Worm (Caenorhabditis elegans) whole organism, early embryonic: ENCODE data around the gene ZC404.1.

Experiments
- B0310.2 ChIP-seq: sonication (generic microtip); optimal IDR thresholded peaks from 2 replicates; lab custom pipeline; 2016; ENCODE audit warnings: mild to moderate bottlenecking, missing genetic modification characterization, missing compliant biosample characterization
- F13C5.2 ChIP-seq: sonication (generic microtip); optimal IDR thresholded peaks from 2 replicates; lab custom pipeline; 2017; ENCODE audit warnings: mild to moderate bottlenecking, missing genetic modification characterization, inconsistent platforms, missing compliant biosample characterization
- aly-1 ChIP-seq: sonication (generic microtip); optimal IDR thresholded peaks from 2 replicates; lab custom pipeline; 2016; ENCODE audit warnings: missing genetic modification characterization, missing compliant biosample characterization
- ama-1 ChIP-seq: fragments of 150-350 bp; optimal IDR thresholded peaks from 2 replicates; lab custom pipeline; 2014
- ceh-13 ChIP-seq: fragments of 200-800 bp; sonication (Bioruptor generic); optimal IDR thresholded peaks from 2 replicates; lab custom pipeline; 2018; ENCODE audit warnings: mild to moderate bottlenecking, missing genetic modification characterization, missing compliant biosample characterization
- ceh-36 ChIP-seq: sonication (generic microtip); optimal IDR thresholded peaks from 2 replicates; lab custom pipeline; 2016; ENCODE audit warnings: missing genetic modification characterization, inconsistent platforms, missing compliant biosample characterization
- ets-7 ChIP-seq: sonication (generic microtip); optimal IDR thresholded peaks from 2 replicates; lab custom pipeline; 2016; ENCODE audit warnings: missing genotype, missing genetic modification characterization, missing compliant biosample characterization
- flt-1 ChIP-seq: fragments of 200-800 bp; sonication (Bioruptor generic); IDR thresholded peaks from 2 replicates; pipeline ENCODE4 v1.3.6; 2022; ENCODE audit warnings: missing genetic modification characterization, missing compliant biosample characterization
- hmbx-1 ChIP-seq: sonication (generic microtip); optimal IDR thresholded peaks from 2 replicates; lab custom pipeline; 2016; ENCODE audit warnings: mild to moderate bottlenecking, missing genetic modification characterization, missing compliant biosample characterization
- hmg-4 ChIP-seq: fragments of 200-800 bp; sonication (Bioruptor generic); optimal IDR thresholded peaks from 2 replicates; lab custom pipeline; 2018; ENCODE audit warnings: mild to moderate bottlenecking, missing genetic modification characterization, missing compliant biosample characterization
- hnd-1 ChIP-seq: sonication (generic microtip); optimal IDR thresholded peaks from 2 replicates; lab custom pipeline; 2016; ENCODE audit warnings: missing genetic modification characterization, missing compliant biosample characterization
- pes-1 ChIP-seq: fragments of 200-800 bp; sonication (Bioruptor generic); IDR thresholded peaks from 2 replicates; pipeline ENCODE4 v1.3.6; 2022; ENCODE audit warnings: missing genetic modification reagents, missing genetic modification characterization, missing compliant biosample characterization
- scrt-1 ChIP-seq: fragments of 200-800 bp; sonication (Bioruptor generic); IDR thresholded peaks from 2 replicates; pipeline ENCODE4 v1.3.6; 2022; ENCODE audit warnings: missing genetic modification characterization, missing compliant biosample characterization
- sea-1 ChIP-seq: fragments of 200-800 bp; sonication (Bioruptor generic); conservative IDR thresholded peaks from 2 replicates; pipeline ENCODE4 v1.3.6; 2022; ENCODE audit warnings: missing genetic modification characterization, missing compliant biosample characterization
- tbx-11 ChIP-seq: fragments of 200-800 bp; sonication (Bioruptor generic); IDR thresholded peaks from 2 replicates; pipeline ENCODE4 v1.3.6; 2022; ENCODE audit warnings: missing genetic modification characterization, missing compliant biosample characterization
- tbx-37 ChIP-seq: fragments of 200-800 bp; sonication (Bioruptor generic); conservative IDR thresholded peaks from 2 replicates; pipeline ENCODE4 v1.3.6; 2022; ENCODE audit warnings: missing genetic modification reagents, missing genetic modification characterization, missing compliant biosample characterization
- tra-4 ChIP-seq: sonication (generic microtip); optimal IDR thresholded peaks from 2 replicates; lab custom pipeline; 2017; ENCODE audit warnings: missing genetic modification characterization, missing compliant biosample characterization

The ZC404.1 gene

ce11 chrV:6810091-6810490 is 16.1 kb downstream of the ZC404.1 start:
- no peak for TF ChIP-seq aly-1
- TF ChIP-seq flt-1 (GFP tag; lab: Robert Waterston, UW), result no peak
- no peak for TF ChIP-seq tbx-11
- TF ChIP-seq ama-1 (lab: Kevin White, UChicago), result no peak

DNA sequence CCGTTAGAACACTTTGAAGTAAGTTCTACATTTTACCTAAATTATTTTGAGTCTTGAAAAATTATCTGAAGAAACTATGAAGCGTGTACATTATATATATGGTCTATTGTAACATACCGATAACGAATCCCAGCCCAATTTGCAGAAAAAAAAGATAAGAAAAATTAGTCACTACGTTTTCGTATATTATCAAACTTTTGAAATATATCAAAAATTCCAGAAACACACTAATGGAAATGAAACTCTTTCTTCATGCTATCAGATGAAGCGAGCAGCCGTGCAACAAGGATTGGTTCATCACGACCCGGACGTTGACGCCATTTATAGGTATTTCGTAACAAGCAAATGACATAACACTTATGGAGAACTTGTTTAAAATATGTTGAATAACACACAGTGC is 17.9 kb downstream of the ZC404.1 start:
- TF ChIP-seq sea-1 (GFP tag; lab: Robert Waterston, UW) (no peak), ceh-13 (GFP tag; lab: Kevin White, UChicago) (no peak), hmg-4 (GFP tag; lab: Kevin White, UChicago) (no peak), scrt-1 (GFP tag; lab: Robert Waterston, UW) (no peak)

DNA sequence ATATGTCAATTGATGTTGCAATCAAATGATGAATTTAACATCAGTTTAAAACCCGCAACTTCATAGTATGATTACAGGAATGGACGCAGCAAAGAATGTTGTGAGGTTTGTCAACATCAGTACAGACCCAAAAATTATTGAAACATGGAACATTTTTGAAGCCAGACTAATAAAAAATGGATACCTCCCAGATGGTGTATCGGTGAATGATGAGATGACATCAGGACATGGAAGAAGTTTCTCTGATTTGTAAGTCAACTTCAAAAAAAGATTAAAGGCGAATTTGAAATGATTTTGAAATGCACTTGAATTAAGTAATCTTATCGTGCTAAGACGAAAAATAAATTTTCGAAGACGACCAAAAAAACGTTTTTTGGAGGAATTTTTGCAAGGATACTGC is 19.9 kb downstream of the ZC404.1 start:
- TF ChIP-seq tbx-37 (GFP tag; lab: Robert Waterston, UW) (no peak), ama-1 (lab: Kevin White, UChicago) (no peak), hmg-4 (GFP tag; lab: Kevin White, UChicago) (no peak), hnd-1 (tag; lab: Kevin White, UChicago) (no peak), ceh-36 (tag; lab: Kevin White, UChicago) (no peak), B0310.2 (tag; lab: Kevin White, UChicago) (no peak), hmbx-1 (tag; lab: Kevin White, UChicago) (no peak), pes-1 (no peak), tbx-11 (no peak), aly-1 (no peak), scrt-1 (GFP tag; lab: Robert Waterston, UW) (no peak), F13C5.2 (tag; lab: Kevin White, UChicago) (no peak), tra-4 (tag; lab: Kevin White, UChicago) (no peak), ceh-13 (GFP tag; lab: Kevin White, UChicago) (no peak), flt-1 (GFP tag; lab: Robert Waterston, UW) (no peak), ets-7 (tag; lab: Kevin White, UChicago) (no peak)

ce11 chrV:6817184-6817583 is 23.2 kb downstream of the ZC404.1 start, which contains the start of gene dmsr-14:
TSS of gene dmsr-14 (minus strand) at chrV:6817284.
- TF ChIP-seq ets-7 (tag; lab: Kevin White, UChicago) (no peak), B0310.2 (tag; lab: Kevin White, UChicago) (no peak), aly-1 (no peak), ceh-36 (tag; lab: Kevin White, UChicago) (no peak)

DNA sequence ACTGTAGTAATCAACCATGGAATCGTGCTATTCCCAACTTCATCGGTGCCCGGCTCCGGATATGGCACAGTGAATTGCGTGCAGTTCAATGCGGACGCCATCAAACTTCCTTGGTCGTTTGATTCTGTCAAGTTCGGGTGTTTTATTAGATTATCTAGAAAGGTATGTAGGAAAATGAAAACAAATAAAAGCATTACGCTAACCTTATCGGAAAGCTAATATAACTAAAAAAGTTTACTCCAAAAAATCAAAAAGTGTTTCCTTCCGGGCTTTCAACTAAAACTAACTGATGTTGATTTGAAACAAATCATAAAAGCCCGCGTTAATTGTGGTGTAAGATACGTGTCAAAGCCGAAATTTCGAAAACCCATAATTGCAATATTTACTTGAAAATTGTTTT is 25.8 kb downstream of the ZC404.1 start, which contains the start of gene dmsr-13:
dmsr-13 (minus strand) TSS at position 101 of the 400 bp plus-strand sequence.
- no peak for TF ChIP-seq ama-1 (lab: Kevin White, UChicago)
- TF ChIP-seq flt-1 (GFP tag; lab: Robert Waterston, UW), result no peak
- TF ChIP-seq pes-1, result no peak
- TF ChIP-seq tbx-37 (GFP tag; lab: Robert Waterston, UW), result no peak

- TF ChIP-seq ama-1 (lab: Kevin White, UChicago), result no peak
- no peak for TF ChIP-seq hmg-4 (GFP tag; lab: Kevin White, UChicago)
- TF ChIP-seq aly-1, result no peak
- TF ChIP-seq flt-1 (GFP tag; lab: Robert Waterston, UW), result no peak
- no peak for TF ChIP-seq hmbx-1 (tag; lab: Kevin White, UChicago)
- no peak for TF ChIP-seq pes-1
- TF ChIP-seq hnd-1 (tag; lab: Kevin White, UChicago), result no peak
- no peak for TF ChIP-seq ets-7 (tag; lab: Kevin White, UChicago)
- no peak for TF ChIP-seq F13C5.2 (tag; lab: Kevin White, UChicago)
- no peak for TF ChIP-seq sea-1 (GFP tag; lab: Robert Waterston, UW)
- no peak for TF ChIP-seq tra-4 (tag; lab: Kevin White, UChicago)
- no peak for TF ChIP-seq scrt-1 (GFP tag; lab: Robert Waterston, UW)
- no peak for TF ChIP-seq tbx-11
- no peak for TF ChIP-seq ceh-13 (GFP tag; lab: Kevin White, UChicago)
- no peak for TF ChIP-seq tbx-37 (GFP tag; lab: Robert Waterston, UW)
- TF ChIP-seq B0310.2 (tag; lab: Kevin White, UChicago), result no peak
- no peak for TF ChIP-seq ceh-36 (tag; lab: Kevin White, UChicago)
These were observed 27.5 kb downstream of the ZC404.1 start, which contains the start of gene T15B7.8 for ce11 chrV:6821509-6821908. TSS of gene T15B7.8 (plus strand) at chrV:6821809.

- TF ChIP-seq hmg-4 (GFP tag; lab: Kevin White, UChicago) (no peak), scrt-1 (GFP tag; lab: Robert Waterston, UW) (no peak), aly-1 (no peak), ceh-13 (GFP tag; lab: Kevin White, UChicago) (no peak), tra-4 (tag; lab: Kevin White, UChicago) (no peak), ets-7 (tag; lab: Kevin White, UChicago) (no peak), flt-1 (GFP tag; lab: Robert Waterston, UW) (no peak), F13C5.2 (tag; lab: Kevin White, UChicago) (no peak), ceh-36 (tag; lab: Kevin White, UChicago) (no peak), ama-1 (lab: Kevin White, UChicago) (no peak), pes-1 (no peak), hnd-1 (tag; lab: Kevin White, UChicago) (no peak), sea-1 (GFP tag; lab: Robert Waterston, UW) (no peak), tbx-11 (no peak), hmbx-1 (tag; lab: Kevin White, UChicago) (no peak), B0310.2 (tag; lab: Kevin White, UChicago) (no peak), tbx-37 (GFP tag; lab: Robert Waterston, UW) (no peak)
These were observed 29.4 kb downstream of the ZC404.1 start for ce11 chrV:6823432-6823831.

DNA sequence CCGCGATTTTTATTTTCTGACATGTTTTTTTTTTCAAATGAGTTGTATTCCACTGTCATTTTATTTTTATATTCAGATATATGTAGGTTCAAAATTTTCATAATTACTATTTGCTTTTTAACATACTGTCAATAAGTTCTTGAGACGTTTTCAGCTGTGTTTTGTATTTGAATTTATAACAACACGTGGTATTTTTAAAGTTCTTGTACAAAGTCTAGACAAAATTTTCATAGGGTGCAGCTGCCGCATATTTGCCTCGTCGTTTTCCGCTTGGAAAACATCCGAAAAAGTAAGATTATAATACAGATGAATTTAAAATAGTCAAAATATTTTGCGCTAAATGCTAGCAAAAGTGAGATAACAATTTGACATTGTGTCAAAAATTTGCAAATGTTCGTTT is 34.8 kb downstream of the ZC404.1 start, which contains the start of gene dmsr-15:
dmsr-15 (minus strand) TSS at position 101 of the 400 bp plus-strand sequence.
- no peak for TF ChIP-seq flt-1 (GFP tag; lab: Robert Waterston, UW)
